Worm (Caenorhabditis elegans) whole organism, late embryonic: ENCODE data around the gene Y17G9B.8.

Experiments used
- F13H6.1 ChIP-seq: sonication (generic microtip); optimal IDR thresholded peaks from 2 replicates; lab custom pipeline; 2016; ENCODE audit warnings: missing genetic modification characterization, missing compliant biosample characterization
- K09A11.1 ChIP-seq: sonication (generic microtip); optimal IDR thresholded peaks from 2 replicates; lab custom pipeline; 2017; ENCODE audit warnings: antibody characterized with exemption, mild to moderate bottlenecking, missing genetic modification characterization, missing compliant biosample characterization; ENCODE audit not compliant: insufficient read depth
- ama-1 ChIP-seq: fragments of 150-350 bp; optimal IDR thresholded peaks from 2 replicates; lab custom pipeline; 2014
- ceh-34 ChIP-seq: sonication (generic microtip); optimal IDR thresholded peaks from 2 replicates; lab custom pipeline; 2016; ENCODE audit warnings: mild to moderate bottlenecking, missing genetic modification characterization, missing compliant biosample characterization
- dmd-4 ChIP-seq: sonication (generic microtip); optimal IDR thresholded peaks from 2 replicates; lab custom pipeline; 2016; ENCODE audit warnings: borderline replicate concordance, missing genetic modification characterization, missing compliant biosample characterization
- dve-1 ChIP-seq: sonication (generic microtip); optimal IDR thresholded peaks from 2 replicates; lab custom pipeline; 2017; ENCODE audit warnings: antibody characterized with exemption, mild to moderate bottlenecking, missing genetic modification characterization, missing compliant biosample characterization
- hlh-30 ChIP-seq: sonication (generic microtip); optimal IDR thresholded peaks from 2 replicates; lab custom pipeline; 2017; ENCODE audit warnings: antibody characterized with exemption, missing genetic modification characterization, missing compliant biosample characterization; ENCODE audit not compliant: insufficient read depth
- lin-11 ChIP-seq: fragments of 200-800 bp; sonication (Bioruptor generic); optimal IDR thresholded peaks from 2 replicates; lab custom pipeline; 2018; ENCODE audit warnings: mild to moderate bottlenecking, missing genetic modification characterization, missing compliant biosample characterization
- pag-3 ChIP-seq: sonication (generic microtip); optimal IDR thresholded peaks from 2 replicates; lab custom pipeline; 2016; ENCODE audit warnings: missing compliant biosample characterization, missing genetic modification characterization, borderline replicate concordance

DNA sequence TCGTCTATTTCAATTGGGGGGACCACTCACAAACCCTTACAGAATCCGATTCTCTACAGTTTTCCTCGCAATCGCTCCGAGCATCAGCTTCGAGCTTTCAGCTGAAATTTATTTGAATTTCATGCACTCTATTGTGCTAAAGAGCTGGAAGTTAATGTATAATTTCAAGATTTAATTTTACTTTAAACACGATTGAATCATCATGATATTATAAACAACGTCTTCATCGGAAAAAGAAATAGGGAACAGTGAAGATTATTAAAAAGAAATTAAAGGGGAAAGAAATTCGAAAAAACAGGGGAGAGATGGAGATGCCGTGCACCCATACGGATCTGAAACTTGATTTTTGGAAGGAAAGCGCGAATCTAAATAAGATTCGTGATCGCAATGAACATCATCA is 14.5 kb downstream of the Y17G9B.8 start, which contains the start of gene hoe-1:
- TF ChIP-seq ama-1 (no peak), F13H6.1 (tag; lab: Kevin White, UChicago) (no peak), dve-1 (tag; lab: Kevin White, UChicago) (no peak), dmd-4 (tag; lab: Kevin White, UChicago) (no peak), ceh-34 (tag; lab: Kevin White, UChicago) (no peak), lin-11 (tag; lab: Kevin White, UChicago) (no peak), pag-3 (tag; lab: Kevin White, UChicago) (no peak), K09A11.1 (tag; lab: Kevin White, UChicago) (no peak), hlh-30 (tag; lab: Kevin White, UChicago) (no peak)
